Fruit fly (Drosophila melanogaster) whole organism, embryonic: ENCODE results near the gene Rab14.

Experiments
- Adf1 ChIP-seq: fragments of 200-800 bp; sonication (Bioruptor generic); IDR thresholded peaks from 2 replicates; pipeline ENCODE4 v1.3.6; 2022; ENCODE audit warnings: missing biosample characterization, missing genetic modification characterization
- Atf-2 ChIP-seq: fragments of 200-800 bp; sonication (Bioruptor generic); optimal IDR thresholded peaks from 2 replicates; lab custom pipeline; 2016; ENCODE audit warnings: missing biosample characterization, missing genetic modification characterization
- Blimp-1 ChIP-seq: fragments of 200-800 bp; sonication (Bioruptor generic); optimal IDR thresholded peaks from 3 replicates; lab custom pipeline; 2018; ENCODE audit warnings: missing biosample characterization, missing genetic modification characterization, mild to moderate bottlenecking, moderate library complexity, missing genetic modification reagents
- BtbVII ChIP-seq: fragments of 200-800 bp; sonication (Bioruptor generic); optimal IDR thresholded peaks from 3 replicates; lab custom pipeline; 2017; ENCODE audit warnings: missing biosample characterization, mild to moderate bottlenecking, missing genetic modification characterization
- Bteb2 ChIP-seq: fragments of 200-800 bp; sonication (Bioruptor generic); optimal IDR thresholded peaks from 2 replicates; lab custom pipeline; 2016; ENCODE audit warnings: missing biosample characterization, missing genetic modification characterization
- C15 ChIP-seq: fragments of 200-800 bp; sonication (Bioruptor generic); IDR thresholded peaks from 3 replicates; pipeline ENCODE4 v1.3.6; 2022; ENCODE audit warnings: missing biosample characterization, missing genetic modification characterization
- CG11247 ChIP-seq: fragments of 200-800 bp; sonication (Bioruptor generic); IDR thresholded peaks from 2 replicates; pipeline ENCODE4 v1.3.6; 2022; ENCODE audit warnings: missing biosample characterization, missing genetic modification characterization
- CG14014 ChIP-seq: fragments of 200-800 bp; sonication (Bioruptor generic); IDR thresholded peaks from 2 replicates; pipeline ENCODE4 v1.3.6; 2022; ENCODE audit warnings: missing biosample characterization, missing genetic modification characterization
- CG15269 ChIP-seq: fragments of 200-800 bp; sonication (Bioruptor generic); optimal IDR thresholded peaks from 2 replicates; lab custom pipeline; 2018; ENCODE audit warnings: missing biosample characterization, mild to moderate bottlenecking, missing genetic modification characterization, moderate library complexity
- CG17186 ChIP-seq: fragments of 200-800 bp; sonication (Bioruptor generic); optimal IDR thresholded peaks from 3 replicates; lab custom pipeline; 2017; ENCODE audit warnings: missing biosample characterization, missing genetic modification reagents, missing genetic modification characterization
- CG2199 ChIP-seq: fragments of 200-800 bp; sonication (Bioruptor generic); IDR thresholded peaks from 3 replicates; pipeline ENCODE4 v1.3.6; 2022; ENCODE audit warnings: missing biosample characterization, missing genetic modification characterization
- CG2889 ChIP-seq: fragments of 200-800 bp; sonication (Bioruptor generic); IDR thresholded peaks from 3 replicates; pipeline ENCODE4 v1.3.6; 2022; ENCODE audit warnings: missing biosample characterization, missing genetic modification characterization
- CG5245 ChIP-seq: fragments of 200-800 bp; sonication (Bioruptor generic); optimal IDR thresholded peaks from 3 replicates; lab custom pipeline; 2016; ENCODE audit warnings: missing biosample characterization, missing genetic modification characterization
- CG6175 ChIP-seq: fragments of 200-800 bp; sonication (Bioruptor generic); IDR thresholded peaks from 3 replicates; pipeline ENCODE4 v1.3.6; 2022; ENCODE audit warnings: missing biosample characterization, missing genetic modification characterization
- CG6654 ChIP-seq: fragments of 200-800 bp; sonication (Bioruptor generic); optimal IDR thresholded peaks from 2 replicates; lab custom pipeline; 2017; ENCODE audit warnings: missing biosample characterization, mild to moderate bottlenecking, missing genetic modification characterization
- CG6791 ChIP-seq: fragments of 200-800 bp; sonication (Bioruptor generic); IDR thresholded peaks from 3 replicates; pipeline ENCODE4 v1.3.6; 2022; ENCODE audit warnings: missing biosample characterization, missing genetic modification characterization; ENCODE audit not compliant: partially characterized antibody
- CG7745 ChIP-seq: fragments of 200-800 bp; sonication (Bioruptor generic); optimal IDR thresholded peaks from 2 replicates; lab custom pipeline; 2018; ENCODE audit warnings: missing biosample characterization, mild to moderate bottlenecking, missing genetic modification characterization, moderate library complexity
- CG8478 ChIP-seq: fragments of >200 bp; optimal IDR thresholded peaks from 2 replicates; lab custom pipeline; 2018
- ERR ChIP-seq: fragments of 200-800 bp; sonication (Bioruptor generic); optimal IDR thresholded peaks from 2 replicates; lab custom pipeline; 2016; ENCODE audit warnings: missing biosample characterization, missing genetic modification characterization
- Eip74EF ChIP-seq, 2 experiments: fragments of 200-800 bp in 1 of 2; fragments of >200 bp in 1 of 2; sonication (Bioruptor generic) in 1 of 2; optimal IDR thresholded peaks; 2 replicates each; lab custom pipeline; 2017 to 2019; ENCODE audit warnings: missing biosample characterization in 2 of 2, missing genetic modification characterization in 2 of 2, mild to moderate bottlenecking in 1 of 2, moderate library complexity in 1 of 2
- Gug ChIP-seq: fragments of 200-800 bp; sonication (Bioruptor generic); IDR thresholded peaks from 4 replicates; pipeline ENCODE4 v1.3.6; 2022; ENCODE audit warnings: missing biosample characterization, missing genetic modification characterization
- Hey ChIP-seq: fragments of 200-800 bp; sonication (Bioruptor generic); optimal IDR thresholded peaks from 3 replicates; lab custom pipeline; 2018; ENCODE audit warnings: missing biosample characterization, mild to moderate bottlenecking, missing genetic modification characterization
- Hr51 ChIP-seq, 2 experiments: fragments of 200-800 bp; sonication (Bioruptor generic); optimal IDR thresholded peaks; 2 replicates in 1 of 2; 3 replicates in 1 of 2; lab custom pipeline; 2016 to 2018; ENCODE audit warnings: missing biosample characterization in 2 of 2, missing genetic modification characterization in 2 of 2, mild to moderate bottlenecking in 1 of 2, moderate library complexity in 1 of 2
- Nf-YC ChIP-seq: fragments of 200-800 bp; optimal IDR thresholded peaks from 3 replicates; lab custom pipeline; 2019; ENCODE audit warnings: missing biosample characterization, mild to moderate bottlenecking, missing genetic modification characterization, moderate library complexity
- Sin3A ChIP-seq: fragments of >200 bp; optimal IDR thresholded peaks from 2 replicates; lab custom pipeline; 2018
- Tbp ChIP-seq: fragments of >200 bp; optimal IDR thresholded peaks from 2 replicates; lab custom pipeline; 2018; ENCODE audit warnings: missing biosample characterization, missing genetic modification characterization
- Vsx1 ChIP-seq: fragments of 200-800 bp; sonication (Bioruptor generic); optimal IDR thresholded peaks from 2 replicates; lab custom pipeline; 2017; ENCODE audit warnings: missing biosample characterization, mild to moderate bottlenecking, missing genetic modification characterization, missing genetic modification reagents
- ab ChIP-seq: fragments of 200-800 bp; sonication (Bioruptor generic); optimal IDR thresholded peaks from 2 replicates; lab custom pipeline; 2016; ENCODE audit warnings: missing biosample characterization, missing genetic modification characterization
- amos ChIP-seq: fragments of 200-800 bp; sonication (Bioruptor generic); IDR thresholded peaks from 2 replicates; pipeline ENCODE4 v1.3.6; 2022; ENCODE audit warnings: missing biosample characterization, missing genetic modification characterization; ENCODE audit not compliant: partially characterized antibody
- bowl ChIP-seq: fragments of 200-800 bp; sonication (Bioruptor generic); IDR thresholded peaks from 2 replicates; pipeline ENCODE4 v1.3.6; 2022; ENCODE audit warnings: missing biosample characterization, missing genetic modification characterization
- bsh ChIP-seq, 2 experiments: fragments of 200-800 bp; sonication (Bioruptor generic); optimal IDR thresholded peaks; 2 replicates each; lab custom pipeline; 2017 to 2018; ENCODE audit warnings: mild to moderate bottlenecking in 2 of 2, missing biosample characterization in 2 of 2, missing genetic modification characterization in 2 of 2, moderate library complexity in 1 of 2
- btn ChIP-seq: fragments of 200-800 bp; sonication (Bioruptor generic); optimal IDR thresholded peaks from 2 replicates; lab custom pipeline; 2016; ENCODE audit warnings: missing biosample characterization, missing genetic modification characterization
- croc ChIP-seq: fragments of 200-800 bp; sonication (Bioruptor generic); conservative IDR thresholded peaks from 3 replicates; pipeline ENCODE4 v1.3.6; 2022; ENCODE audit warnings: missing biosample characterization, missing genetic modification characterization
- dan ChIP-seq: fragments of 200-800 bp; sonication (Bioruptor generic); IDR thresholded peaks from 2 replicates; pipeline ENCODE4 v1.3.6; 2022; ENCODE audit warnings: missing biosample characterization, missing genetic modification characterization
- dmrt11E ChIP-seq: fragments of 200-800 bp; sonication (Bioruptor generic); optimal IDR thresholded peaks from 3 replicates; lab custom pipeline; 2018; ENCODE audit warnings: missing biosample characterization, mild to moderate bottlenecking, missing genetic modification characterization, moderate library complexity
- jing ChIP-seq: fragments of 200-800 bp; sonication (Bioruptor generic); optimal IDR thresholded peaks from 2 replicates; lab custom pipeline; 2018; ENCODE audit warnings: missing biosample characterization, mild to moderate bottlenecking, missing genetic modification characterization
- lilli ChIP-seq: fragments of 200-800 bp; sonication (Bioruptor generic); optimal IDR thresholded peaks from 3 replicates; lab custom pipeline; 2016; ENCODE audit warnings: missing biosample characterization, missing genetic modification characterization
- mam ChIP-seq: fragments of 200-800 bp; sonication (Bioruptor generic); optimal IDR thresholded peaks from 3 replicates; lab custom pipeline; 2016; ENCODE audit warnings: missing biosample characterization, missing genetic modification characterization
- odd ChIP-seq: fragments of 200-800 bp; sonication (Bioruptor generic); optimal IDR thresholded peaks from 2 replicates; lab custom pipeline; 2017; ENCODE audit warnings: missing biosample characterization, mild to moderate bottlenecking, missing genetic modification characterization
- otp ChIP-seq: fragments of 200-800 bp; sonication (Bioruptor generic); IDR thresholded peaks from 3 replicates; pipeline ENCODE4, ENCODE4 v1.3.6; 2022; ENCODE audit warnings: missing biosample characterization, missing genetic modification characterization
- pan ChIP-seq, 4 experiments: fragments of >200 bp in 3 of 4; fragments of 200-800 bp in 1 of 4; sonication (Bioruptor generic) in 1 of 4; optimal IDR thresholded peaks in 3 of 4; IDR thresholded peaks in 1 of 4; 2 replicates each; pipeline versions ENCODE4 v1.3.6 to Lab custom; 2017 to 2022; ENCODE audit warnings: missing biosample characterization in 2 of 4, missing genetic modification characterization in 2 of 4, mixed read lengths in 1 of 4
- phol ChIP-seq: fragments of 200-800 bp; sonication (Bioruptor generic); optimal IDR thresholded peaks from 3 replicates; lab custom pipeline; 2018; ENCODE audit warnings: missing biosample characterization, mild to moderate bottlenecking, missing genetic modification characterization, moderate library complexity
- prd ChIP-seq, 3 experiments: fragments of >200 bp in 2 of 3; fragments of 200-800 bp in 1 of 3; sonication (Bioruptor generic) in 1 of 3; optimal IDR thresholded peaks in 2 of 3; IDR thresholded peaks in 1 of 3; 2 replicates in 2 of 3; 3 replicates in 1 of 3; pipeline versions ENCODE4 v1.3.6 to Lab custom; 2017 to 2022; ENCODE audit warnings: missing biosample characterization in 1 of 3, missing genetic modification characterization in 1 of 3
- sd ChIP-seq: fragments of 200-800 bp; sonication (Bioruptor generic); optimal IDR thresholded peaks from 3 replicates; lab custom pipeline; 2018; ENCODE audit warnings: missing biosample characterization, mild to moderate bottlenecking, missing genetic modification characterization, moderate library complexity
- sens ChIP-seq: fragments of 200-800 bp; sonication (Bioruptor generic); peaks from one replicate; lab custom pipeline; 2016; ENCODE audit warnings: missing biosample characterization, missing genetic modification characterization
- tgo ChIP-seq: fragments of 200-800 bp; sonication (Bioruptor generic); IDR thresholded peaks from 3 replicates; pipeline ENCODE4 v1.3.6; 2022; ENCODE audit warnings: missing biosample characterization, missing genetic modification characterization
- wor ChIP-seq: fragments of 200-800 bp; sonication (Bioruptor generic); IDR thresholded peaks from 2 replicates; pipeline ENCODE4 v1.3.6; 2022; ENCODE audit warnings: missing biosample characterization, missing genetic modification characterization

The Rab14 gene

dm6 chr2L:14348602-14349001 is 6.3 kb upstream of the Rab14 start, which contains the start of gene mTTF (continued):
- TF ChIP-seq otp (no peak), CG14014 (GFP tag; lab: Robert Waterston, UW) (no peak), Sin3A (lab: Kevin White, UChicago) (peak; percentile 33), croc (GFP tag; lab: Robert Waterston, UW) (no peak), jing (no peak), ERR (GFP tag; lab: Kevin White, UChicago) (no peak), CG6791 (GFP tag; lab: Robert Waterston, UW) (peak; percentile 58; the same call in 2 of the 3 replicates), Atf-2 (GFP tag; lab: Kevin White, UChicago) (no peak), CG15269 (tag; lab: Kevin White, UChicago) (no peak), CG2199 (peak; percentile 49; the same call in 1 of the 3 replicates), lilli (GFP tag; lab: Kevin White, UChicago) (no peak), bowl (GFP tag; lab: Robert Waterston, UW) (no peak), Hey (tag; lab: Kevin White, UChicago) (no peak), tgo (GFP tag; lab: Robert Waterston, UW) (no peak), btn (no peak), Gug (GFP tag; lab: Robert Waterston, UW) (no peak), ab (GFP tag; lab: Kevin White, UChicago) (no peak), Blimp-1 (no peak), odd (GFP tag; lab: Kevin White, UChicago) (no peak), CG2889 (GFP tag; lab: Robert Waterston, UW) (no peak), Nf-YC (tag; lab: Kevin White, UChicago) (no peak), prd (optimal IDR thresholded peaks at IDR 0.05; lab: Kevin White, UChicago) (no peak), prd (GFP tag; IDR thresholded peaks at IDR 0.05; lab: Robert Waterston, UW) (no peak), BtbVII (GFP tag; lab: Kevin White, UChicago) (no peak), phol (tag; lab: Kevin White, UChicago) (no peak), Adf1 (no peak), Bteb2 (GFP tag; lab: Kevin White, UChicago) (no peak), CG11247 (no peak), CG6175 (GFP tag; lab: Robert Waterston, UW) (no peak), Hr51 (GFP tag; optimal IDR thresholded peaks at IDR 0.05; lab: Kevin White, UChicago) (no peak), Tbp (no peak), CG7745 (tag; lab: Kevin White, UChicago) (no peak), dmrt11E (tag; lab: Kevin White, UChicago) (no peak), CG5245 (GFP tag; lab: Kevin White, UChicago) (no peak), sd (tag; lab: Kevin White, UChicago) (no peak), wor (no peak)

dm6 chr2L:14350587-14350986 is 4.4 kb upstream of the Rab14 start:
- no peak for TF ChIP-seq amos (GFP tag; lab: Robert Waterston, UW)
- no peak for TF ChIP-seq C15 (GFP tag; lab: Robert Waterston, UW)
- no peak for TF ChIP-seq CG8478
- TF ChIP-seq pan (optimal IDR thresholded peaks at IDR 0.05; lab: Kevin White, UChicago), result no peak
- TF ChIP-seq pan (GFP tag; optimal IDR thresholded peaks at IDR 0.05 in 1 of 2, IDR thresholded peaks at IDR 0.05 in 1 of 2), result no peak
- no peak for TF ChIP-seq bsh (GFP tag; optimal IDR thresholded peaks at IDR 0.05; lab: Kevin White, UChicago)
- TF ChIP-seq Eip74EF (GFP tag; optimal IDR thresholded peaks at IDR 0.05; lab: Kevin White, UChicago), result peak in 1 of 2 experiments; percentile 63
- no peak for TF ChIP-seq Vsx1 (GFP tag; lab: Kevin White, UChicago)
- TF ChIP-seq sens (GFP tag; lab: Kevin White, UChicago), result peak; percentile 47
- no peak for TF ChIP-seq CG17186
- TF ChIP-seq CG14014 (GFP tag; lab: Robert Waterston, UW), result no peak
- TF ChIP-seq dan (GFP tag; lab: Robert Waterston, UW), result no peak
- TF ChIP-seq CG6654 (GFP tag; lab: Kevin White, UChicago), result no peak
- TF ChIP-seq mam (GFP tag; lab: Kevin White, UChicago), result no peak
